Worm (Caenorhabditis elegans) whole organism, L4 larva: ENCODE results near the gene gpa-4.
A peak's percentile ranks its signal among the peaks of the same experiment; 100 is the strongest.

Experiments
- F44E2.7 ChIP-seq: fragments of 200-800 bp; sonication (Bioruptor generic); IDR thresholded peaks from 2 replicates; pipeline ENCODE4 v2.1.2; 2022; ENCODE audit warnings: missing genetic modification characterization, missing compliant biosample characterization
- F49E8.2 ChIP-seq: sonication (generic microtip); optimal IDR thresholded peaks from 2 replicates; lab custom pipeline; 2016; ENCODE audit warnings: missing compliant biosample characterization, mild to moderate bottlenecking, missing genetic modification characterization, borderline replicate concordance
- R02D3.7 ChIP-seq: fragments of 150-350 bp; sonication (generic microtip); optimal IDR thresholded peaks from 3 replicates; lab custom pipeline; 2014; ENCODE audit warnings: missing biosample characterization, missing genetic modification characterization
- T20F7.1 ChIP-seq: fragments of 200-800 bp; sonication (Bioruptor generic); optimal IDR thresholded peaks from 2 replicates; lab custom pipeline; 2018; ENCODE audit warnings: mild to moderate bottlenecking, missing genetic modification characterization, missing compliant biosample characterization
- Y5F2A.4 ChIP-seq: fragments of 200-800 bp; sonication (Bioruptor generic); optimal IDR thresholded peaks from 2 replicates; lab custom pipeline; 2018; ENCODE audit warnings: mild to moderate bottlenecking, missing genetic modification characterization, missing compliant biosample characterization
- ZK546.5 ChIP-seq, 2 experiments: sonication (generic microtip); optimal IDR thresholded peaks; 2 replicates each; lab custom pipeline; 2017; ENCODE audit warnings: missing biosample characterization in 2 of 2, missing genetic modification characterization in 2 of 2
- aly-2 ChIP-seq: sonication (generic microtip); optimal IDR thresholded peaks from 2 replicates; lab custom pipeline; 2018; ENCODE audit warnings: missing biosample characterization, missing genetic modification characterization
- arid-1 ChIP-seq: fragments of 200-800 bp; sonication (Bioruptor generic); conservative IDR thresholded peaks from 2 replicates; pipeline ENCODE4 v1.3.6; 2022; ENCODE audit warnings: missing genetic modification reagents, missing genetic modification characterization, missing compliant biosample characterization
- attf-4 ChIP-seq: sonication (generic microtip); optimal IDR thresholded peaks from 3 replicates; lab custom pipeline; 2017; ENCODE audit warnings: missing biosample characterization, missing genetic modification characterization
- ceh-20 ChIP-seq: fragments of 200-800 bp; sonication (Bioruptor generic); IDR thresholded peaks from 2 replicates; pipeline ENCODE4 v1.3.6; 2022; ENCODE audit warnings: missing genetic modification reagents, missing genetic modification characterization, missing compliant biosample characterization
- ceh-32 ChIP-seq: sonication (generic microtip); optimal IDR thresholded peaks from 2 replicates; lab custom pipeline; 2016; ENCODE audit warnings: mild to moderate bottlenecking, missing genetic modification characterization, missing compliant biosample characterization; ENCODE audit not compliant: poor library complexity
- ceh-62 ChIP-seq: sonication (generic microtip); optimal IDR thresholded peaks from 2 replicates; lab custom pipeline; 2017; ENCODE audit warnings: missing biosample characterization, missing genetic modification characterization
- ces-1 ChIP-seq: fragments of 150-350 bp; sonication (generic microtip); optimal IDR thresholded peaks from 4 replicates; lab custom pipeline; 2014; ENCODE audit warnings: missing biosample characterization, missing genetic modification reagents, missing genetic modification characterization
- ctbp-1 ChIP-seq: fragments of 200-800 bp; sonication (Bioruptor generic); IDR thresholded peaks from 2 replicates; pipeline ENCODE4 v1.3.6; 2022; ENCODE audit warnings: missing genetic modification reagents, missing genetic modification characterization, missing compliant biosample characterization
- daf-8 ChIP-seq: fragments of 200-800 bp; sonication (Bioruptor generic); IDR thresholded peaks from 2 replicates; pipeline ENCODE4 v1.3.6; 2022; ENCODE audit warnings: missing genetic modification characterization, missing compliant biosample characterization
- dmd-9 ChIP-seq: fragments of 200-800 bp; sonication (Bioruptor generic); IDR thresholded peaks from 2 replicates; pipeline ENCODE4 v1.3.6; 2022; ENCODE audit warnings: missing genetic modification reagents, missing genetic modification characterization, missing compliant biosample characterization
- duxl-1 ChIP-seq: sonication (generic microtip); optimal IDR thresholded peaks from 2 replicates; lab custom pipeline; 2016; ENCODE audit warnings: mild to moderate bottlenecking, missing genetic modification characterization, moderate library complexity, missing compliant biosample characterization; ENCODE audit not compliant: poor library complexity
- dve-1 ChIP-seq: sonication (generic microtip); optimal IDR thresholded peaks from 2 replicates; lab custom pipeline; 2017; ENCODE audit warnings: antibody characterized with exemption, mild to moderate bottlenecking, missing genetic modification characterization, missing compliant biosample characterization; ENCODE audit not compliant: insufficient read depth
- egl-43 ChIP-seq: fragments of 200-800 bp; sonication (Bioruptor generic); IDR thresholded peaks from 2 replicates; pipeline ENCODE4 v1.3.6; 2022; ENCODE audit warnings: missing genetic modification reagents, missing genetic modification characterization, missing compliant biosample characterization
- fos-1 ChIP-seq: fragments of 150-350 bp; optimal IDR thresholded peaks from 2 replicates; lab custom pipeline; 2014; ENCODE audit warnings: missing biosample characterization, missing genetic modification characterization
- gei-8 ChIP-seq: fragments of 200-800 bp; sonication (Bioruptor generic); optimal IDR thresholded peaks from 2 replicates; lab custom pipeline; 2018; ENCODE audit warnings: mild to moderate bottlenecking, missing genetic modification characterization, missing compliant biosample characterization
- hif-1 ChIP-seq, 2 experiments: sonication (generic microtip); optimal IDR thresholded peaks; 2 replicates each; lab custom pipeline; 2016 to 2017; ENCODE audit warnings: missing compliant biosample characterization in 2 of 2, missing genetic modification characterization in 2 of 2, missing genetic modification reagents in 2 of 2, missing genotype in 2 of 2, mild to moderate bottlenecking in 1 of 2
- jun-1 ChIP-seq: fragments of 150-350 bp; optimal IDR thresholded peaks from 2 replicates; lab custom pipeline; 2014; ENCODE audit warnings: missing biosample characterization, missing genetic modification reagents, missing genetic modification characterization
- lim-7 ChIP-seq: fragments of 200-800 bp; sonication (Bioruptor generic); IDR thresholded peaks from 2 replicates; pipeline ENCODE4 v1.3.6; 2022; ENCODE audit warnings: missing genetic modification characterization, missing compliant biosample characterization
- lir-3 ChIP-seq: sonication (generic microtip); optimal IDR thresholded peaks from 2 replicates; lab custom pipeline; 2016; ENCODE audit warnings: mild to moderate bottlenecking, missing genetic modification characterization, missing compliant biosample characterization
- lsy-2 ChIP-seq, 2 experiments: fragments of 150-350 bp in 1 of 2; sonication (generic microtip) in 1 of 2; optimal IDR thresholded peaks; 2 replicates each; lab custom pipeline; 2014 to 2017; ENCODE audit warnings: missing biosample characterization in 2 of 2, missing genetic modification characterization in 2 of 2
- madf-9 ChIP-seq: fragments of 200-800 bp; sonication (Bioruptor generic); conservative IDR thresholded peaks from 2 replicates; pipeline ENCODE4 v1.3.6; 2022; ENCODE audit warnings: missing genetic modification reagents, missing genetic modification characterization, missing compliant biosample characterization
- mdt-29 ChIP-seq: fragments of 200-800 bp; sonication (Bioruptor generic); IDR thresholded peaks from 2 replicates; pipeline ENCODE4 v1.3.6; 2022; ENCODE audit warnings: missing genetic modification reagents, missing genetic modification characterization, missing compliant biosample characterization
- mes-2 ChIP-seq: sonication (generic microtip); optimal IDR thresholded peaks from 2 replicates; lab custom pipeline; 2016; ENCODE audit warnings: missing genotype, mild to moderate bottlenecking, missing genetic modification characterization, missing compliant biosample characterization; ENCODE audit not compliant: poor library complexity, severe bottlenecking
- mxl-2 ChIP-seq: fragments of 200-800 bp; sonication (Bioruptor generic); conservative IDR thresholded peaks from 2 replicates; pipeline ENCODE4 v1.3.6; 2022; ENCODE audit warnings: missing genetic modification reagents, missing genetic modification characterization, missing compliant biosample characterization
- mxl-3 ChIP-seq: fragments of 200-800 bp; sonication (Bioruptor generic); optimal IDR thresholded peaks from 2 replicates; lab custom pipeline; 2018; ENCODE audit warnings: mild to moderate bottlenecking, missing genetic modification characterization, missing compliant biosample characterization
- nhr-10 ChIP-seq: fragments of 150-350 bp; optimal IDR thresholded peaks from 2 replicates; lab custom pipeline; 2014; ENCODE audit warnings: missing biosample characterization, missing genetic modification characterization
- nhr-11 ChIP-seq: fragments of 150-350 bp; optimal IDR thresholded peaks from 2 replicates; lab custom pipeline; 2014; ENCODE audit warnings: missing biosample characterization, missing genetic modification characterization
- nhr-41 ChIP-seq: fragments of 200-800 bp; sonication (Bioruptor generic); IDR thresholded peaks from 2 replicates; pipeline ENCODE4 v1.3.6; 2022; ENCODE audit warnings: missing genetic modification reagents, missing genetic modification characterization, missing compliant biosample characterization
- nhr-48 ChIP-seq: sonication (generic microtip); optimal IDR thresholded peaks from 2 replicates; lab custom pipeline; 2016; ENCODE audit warnings: mild to moderate bottlenecking, missing genetic modification characterization, missing compliant biosample characterization
- nhr-6 ChIP-seq: fragments of 150-350 bp; optimal IDR thresholded peaks from 2 replicates; lab custom pipeline; 2014; ENCODE audit warnings: missing biosample characterization, missing genetic modification characterization
- nhr-76 ChIP-seq: fragments of 150-350 bp; optimal IDR thresholded peaks from 2 replicates; lab custom pipeline; 2014; ENCODE audit warnings: missing biosample characterization, missing genetic modification characterization
- pha-4 ChIP-seq, 2 experiments: fragments of 150-350 bp in 1 of 2; fragments of 200-800 bp in 1 of 2; sonication (Bioruptor generic) in 1 of 2; IDR thresholded peaks in 1 of 2; optimal IDR thresholded peaks in 1 of 2; 2 replicates each; pipeline versions ENCODE4 v1.3.6 to Lab custom; 2014 to 2022; ENCODE audit warnings: missing genetic modification characterization in 2 of 2, missing genetic modification reagents in 2 of 2, missing biosample characterization in 1 of 2, missing compliant biosample characterization in 1 of 2
- php-3 ChIP-seq: fragments of 200-800 bp; sonication (Bioruptor generic); IDR thresholded peaks from 2 replicates; pipeline ENCODE4 v1.3.6; 2022; ENCODE audit warnings: missing genetic modification reagents, missing genetic modification characterization, missing compliant biosample characterization
- rbr-2 ChIP-seq: sonication (generic microtip); optimal IDR thresholded peaks from 2 replicates; lab custom pipeline; 2016; ENCODE audit warnings: missing genotype, missing genetic modification characterization, missing compliant biosample characterization
- set-16 ChIP-seq: fragments of 200-800 bp; sonication (Bioruptor generic); IDR thresholded peaks from 2 replicates; pipeline ENCODE4 v1.3.6; 2022; ENCODE audit warnings: missing genetic modification reagents, missing genetic modification characterization, missing compliant biosample characterization
- skn-1 ChIP-seq: fragments of 150-350 bp; optimal IDR thresholded peaks from 2 replicates; lab custom pipeline; 2014; ENCODE audit warnings: missing biosample characterization, missing genetic modification characterization
- spr-1 ChIP-seq: sonication (generic microtip); optimal IDR thresholded peaks from 2 replicates; lab custom pipeline; 2016; ENCODE audit warnings: mild to moderate bottlenecking, missing genetic modification characterization, missing compliant biosample characterization
- spr-3 ChIP-seq: fragments of 200-800 bp; sonication (Bioruptor generic); optimal IDR thresholded peaks from 2 replicates; lab custom pipeline; 2018; ENCODE audit warnings: mild to moderate bottlenecking, missing genetic modification characterization, missing compliant biosample characterization
- tra-1 ChIP-seq: fragments of 200-800 bp; sonication (Bioruptor generic); IDR thresholded peaks from 2 replicates; pipeline ENCODE4 v1.3.6; 2022; ENCODE audit warnings: missing genetic modification reagents, missing genetic modification characterization, missing compliant biosample characterization
- unc-39 ChIP-seq: sonication (generic microtip); optimal IDR thresholded peaks from 2 replicates; lab custom pipeline; 2017; ENCODE audit warnings: missing biosample characterization, missing genetic modification characterization
- zfp-2 ChIP-seq: sonication (generic microtip); optimal IDR thresholded peaks from 2 replicates; lab custom pipeline; 2016; ENCODE audit warnings: mild to moderate bottlenecking, missing genetic modification characterization, missing compliant biosample characterization

The gpa-4 gene

ce11 chrIV:388073-388472, 13.4 kb upstream of the gpa-4 start, which contains the start of gene ssna-1 (continued):
- TF ChIP-seq mes-2 (tag; lab: Kevin White, UChicago): peak; percentile 32

DNA sequence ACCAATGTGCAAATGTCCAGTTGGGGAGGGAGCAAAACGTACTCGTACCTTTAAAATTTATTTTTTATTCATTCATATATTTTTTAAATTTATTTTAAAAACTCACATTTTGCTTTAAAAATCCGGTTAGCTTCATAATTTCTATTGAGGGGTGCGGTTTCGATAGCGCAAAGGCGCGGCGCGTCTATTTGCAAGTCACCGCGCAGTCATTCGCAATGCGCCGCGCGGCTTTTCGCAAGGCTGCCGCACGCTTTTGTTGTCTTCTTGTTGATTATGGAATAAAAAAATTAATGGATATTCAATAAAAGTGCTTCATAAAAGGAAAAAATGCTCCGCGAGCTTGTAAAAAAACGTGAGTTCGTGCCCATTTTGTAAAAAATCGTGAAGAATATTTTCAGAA, 11.2 kb upstream of the gpa-4 start, which contains the start of the genes ears-2 and uncp-18:
Gene ears-2, minus strand, starts transcription at position 190 of the 400 bp plus-strand sequence.
Gene uncp-18, plus strand, starts transcription at position 282 of the 400 bp plus-strand sequence.
- TF ChIP-seq nhr-10 (tag; lab: Kevin White, UChicago) (peak; percentile 43), hif-1 (tag; optimal IDR thresholded peaks at IDR 0.05; lab: Kevin White, UChicago) (peak; percentile 1 to 92), nhr-6 (peak; percentile 87), attf-4 (tag; lab: Kevin White, UChicago) (no peak), Y5F2A.4 (no peak), nhr-11 (tag; lab: Kevin White, UChicago) (no peak), ceh-20 (GFP tag; lab: Robert Waterston, UW) (peak; percentile 85), lim-7 (peak; percentile 79), ceh-32 (tag; lab: Kevin White, UChicago) (peak; percentile 17), spr-1 (peak; percentile 90), rbr-2 (tag; lab: Kevin White, UChicago) (peak; percentile 91), nhr-76 (tag; lab: Kevin White, UChicago) (no peak), lsy-2 (tag; optimal IDR thresholded peaks at IDR 0.05; lab: Kevin White, UChicago) (peak; percentile 84 to 95), ctbp-1 (GFP tag; lab: Robert Waterston, UW) (peak; percentile 87), zfp-2 (peak; percentile 76), mdt-29 (GFP tag; lab: Robert Waterston, UW) (peak; percentile 73), mxl-3 (GFP tag; lab: Kevin White, UChicago) (peak; percentile 84), egl-43 (GFP tag; lab: Robert Waterston, UW) (peak; percentile 88), dve-1 (tag; lab: Kevin White, UChicago) (peak; percentile 96), duxl-1 (tag; lab: Kevin White, UChicago) (peak; percentile 94), nhr-48 (tag; lab: Kevin White, UChicago) (peak; percentile 71), jun-1 (tag; lab: Kevin White, UChicago) (no peak), F44E2.7 (GFP tag; lab: Robert Waterston, UW) (peak; percentile 84; the same call in 1 of the 2 replicates), php-3 (GFP tag; lab: Robert Waterston, UW) (peak; percentile 71; the same call in 1 of the 2 replicates), dmd-9 (GFP tag; lab: Robert Waterston, UW) (peak; percentile 87), fos-1 (tag; lab: Kevin White, UChicago) (no peak), ceh-62 (tag; lab: Kevin White, UChicago) (no peak), R02D3.7 (tag; lab: Kevin White, UChicago) (peak; percentile 55), unc-39 (tag; lab: Kevin White, UChicago) (no peak), arid-1 (GFP tag; lab: Robert Waterston, UW) (peak; percentile 96), madf-9 (GFP tag; lab: Robert Waterston, UW) (peak; percentile 76; the same call in 1 of the 2 replicates), ces-1 (GFP tag; lab: Kevin White, UChicago) (peak; percentile 53), aly-2 (tag; lab: Kevin White, UChicago) (peak; percentile 54), mes-2 (tag; lab: Kevin White, UChicago) (peak; percentile 99), gei-8 (peak; percentile 56), mxl-2 (GFP tag; lab: Robert Waterston, UW) (no peak), nhr-41 (GFP tag; lab: Robert Waterston, UW) (0 out of 2 replicates have a peak, but pooled peaks have one; percentile 59), lir-3 (tag; lab: Kevin White, UChicago) (peak; percentile 48), ZK546.5 (tag; optimal IDR thresholded peaks at IDR 0.05; lab: Kevin White, UChicago) (no peak), T20F7.1 (GFP tag; lab: Kevin White, UChicago) (no peak), spr-3 (GFP tag; lab: Kevin White, UChicago) (peak; percentile 81), tra-1 (GFP tag; lab: Robert Waterston, UW) (peak; percentile 74; the same call in 1 of the 2 replicates), F49E8.2 (tag; lab: Kevin White, UChicago) (peak; percentile 55), set-16 (GFP tag; lab: Robert Waterston, UW) (peak; percentile 66), skn-1 (tag; lab: Kevin White, UChicago) (no peak), daf-8 (no peak), pha-4 (GFP tag; IDR thresholded peaks at IDR 0.05; lab: Robert Waterston, UW) (peak; percentile 90), pha-4 (tag; optimal IDR thresholded peaks at IDR 0.05; lab: Kevin White, UChicago) (no peak)
